Fruit fly (Drosophila melanogaster): ENCODE data around the gene CG31882.

- TF ChIP-seq ttk (optimal IDR thresholded peaks at IDR 0.05) (no peak), insv (optimal IDR thresholded peaks at IDR 0.05) (no peak), psq (optimal IDR thresholded peaks at IDR 0.05) (no peak), Myc (optimal IDR thresholded peaks at IDR 0.05) (no peak), h (optimal IDR thresholded peaks at IDR 0.05) (no peak)
Measured at dm6 chr2L:9656300-9656699, 31.2 kb upstream of the CG31882 start, which contains the start of gene CG33299.
